Worm (Caenorhabditis elegans): ENCODE results near the gene oig-4.

oig-4 gene

ce11 chrII:7614334-7614733 is 993 bp downstream of the oig-4 start (continued):
- TF ChIP-seq lin-35 (GFP tag; optimal IDR thresholded peaks at IDR 0.05) (peak in 1 of 2 experiments; percentile 8), swsn-7 (tag; optimal IDR thresholded peaks at IDR 0.05) (no peak), mep-1 (tag; optimal IDR thresholded peaks at IDR 0.05) (peak; percentile 14), lin-39 (tag; optimal IDR thresholded peaks at IDR 0.05) (no peak), nhr-237 (tag; optimal IDR thresholded peaks at IDR 0.05) (no peak), nhr-47 (tag; optimal IDR thresholded peaks at IDR 0.05) (no peak), pqm-1 (tag; optimal IDR thresholded peaks at IDR 0.05) (no peak), tlp-1 (tag; optimal IDR thresholded peaks at IDR 0.05) (no peak), ceh-82 (tag; optimal IDR thresholded peaks at IDR 0.05) (no peak), efl-3 (GFP tag; optimal IDR thresholded peaks at IDR 0.05) (no peak)

ce11 chrII:7615318-7615891 is 2.1 kb downstream of the oig-4 start:
- TF ChIP-seq sox-4 (tag; optimal IDR thresholded peaks at IDR 0.05): no peak
- TF ChIP-seq lin-13 (GFP tag; optimal IDR thresholded peaks at IDR 0.05): peak; percentile 14
- no peak for TF ChIP-seq fkh-8 (tag; optimal IDR thresholded peaks at IDR 0.05)
- no peak for TF ChIP-seq pqm-1 (tag; optimal IDR thresholded peaks at IDR 0.05)
- TF ChIP-seq mdl-1 (tag; optimal IDR thresholded peaks at IDR 0.05): no peak
- no peak for TF ChIP-seq unc-62 (GFP tag; optimal IDR thresholded peaks at IDR 0.05)
- no peak for TF ChIP-seq elt-3 (tag; optimal IDR thresholded peaks at IDR 0.05)
- TF ChIP-seq nhr-77 (tag; optimal IDR thresholded peaks at IDR 0.05): no peak
- TF ChIP-seq nhr-90 (tag; optimal IDR thresholded peaks at IDR 0.05; ENCODE audit: poor library complexity): no peak
- no peak for TF ChIP-seq nhr-47 (tag; optimal IDR thresholded peaks at IDR 0.05)
- TF ChIP-seq lir-3 (tag; optimal IDR thresholded peaks at IDR 0.05; ENCODE audit: poor library complexity): no peak
- no peak for TF ChIP-seq mef-2 (tag; optimal IDR thresholded peaks at IDR 0.05)
- no peak for TF ChIP-seq sptf-1 (tag; optimal IDR thresholded peaks at IDR 0.05)
- no peak for TF ChIP-seq fos-1 (tag; optimal IDR thresholded peaks at IDR 0.05)
- peak; percentile 21 for TF ChIP-seq F16B12.6 (tag; optimal IDR thresholded peaks at IDR 0.05)
- no peak for TF ChIP-seq xbp-1 (tag; optimal IDR thresholded peaks at IDR 0.05)
- no peak for TF ChIP-seq snpc-4 (tag; optimal IDR thresholded peaks at IDR 0.05)
- no peak for TF ChIP-seq egl-27 (tag; optimal IDR thresholded peaks at IDR 0.05)
- TF ChIP-seq pax-3 (tag; optimal IDR thresholded peaks at IDR 0.05): no peak
- peak; percentile 4 for TF ChIP-seq C16A3.4 (tag; optimal IDR thresholded peaks at IDR 0.05)
- no peak for TF ChIP-seq ztf-11 (tag; optimal IDR thresholded peaks at IDR 0.05)
- peak; percentile 35 for TF ChIP-seq nhr-20 (tag; optimal IDR thresholded peaks at IDR 0.05)
- TF ChIP-seq swsn-7 (tag; optimal IDR thresholded peaks at IDR 0.05): peak; percentile 23
- no peak for TF ChIP-seq alr-1 (tag; optimal IDR thresholded peaks at IDR 0.05; ENCODE audit: borderline replicate concordance)
- TF ChIP-seq vab-15 (tag; optimal IDR thresholded peaks at IDR 0.05): no peak
- no peak for TF ChIP-seq pag-3 (tag; optimal IDR thresholded peaks at IDR 0.05; ENCODE audit: borderline replicate concordance, insufficient read depth)
- peak in 1 of 3 experiments; percentile 10 for TF ChIP-seq dpl-1 (GFP tag; optimal IDR thresholded peaks at IDR 0.05)
- no peak for TF ChIP-seq nhr-19 (GFP tag; conservative IDR thresholded peaks at IDR 0.05)
- TF ChIP-seq mep-1 (tag; optimal IDR thresholded peaks at IDR 0.05): peak; percentile 17
- TF ChIP-seq nhr-12 (tag; optimal IDR thresholded peaks at IDR 0.05): no peak
- no peak for TF ChIP-seq hlh-4 (tag; optimal IDR thresholded peaks at IDR 0.05)
- TF ChIP-seq nhr-71 (tag; optimal IDR thresholded peaks at IDR 0.05): peak; percentile 45
- peak; percentile 30 to 49 for TF ChIP-seq efl-1 (optimal IDR thresholded peaks at IDR 0.05)
- peak; percentile 20 to 78 for TF ChIP-seq efl-1 (GFP tag; optimal IDR thresholded peaks at IDR 0.05 in 1 of 2)
- TF ChIP-seq skn-1 (tag; optimal IDR thresholded peaks at IDR 0.05): no peak
- peak; percentile 10 to 48 for TF ChIP-seq lsy-2 (tag; optimal IDR thresholded peaks at IDR 0.05)
- no peak for TF ChIP-seq fkh-10 (GFP tag; optimal IDR thresholded peaks at IDR 0.05)
- TF ChIP-seq ceh-8 (GFP tag; optimal IDR thresholded peaks at IDR 0.05): no peak
- no peak for TF ChIP-seq nhr-76 (tag; optimal IDR thresholded peaks at IDR 0.05)
- TF ChIP-seq ztf-4 (tag; optimal IDR thresholded peaks at IDR 0.05): no peak
- TF ChIP-seq lin-14 (GFP tag; optimal IDR thresholded peaks at IDR 0.05): peak; percentile 32
- TF ChIP-seq nhr-85 (tag): no peak
- TF ChIP-seq aha-1 (tag; optimal IDR thresholded peaks at IDR 0.05): no peak
- TF ChIP-seq C04F5.9 (tag; optimal IDR thresholded peaks at IDR 0.05): no peak
- TF ChIP-seq unc-130 (tag; optimal IDR thresholded peaks at IDR 0.05): no peak
